Fruit fly (Drosophila melanogaster) whole organism, prepupa: ENCODE measurements around the gene CG11630.

Source experiments
- CG16779 ChIP-seq: fragments of 200-800 bp; sonication (Bioruptor generic); optimal IDR thresholded peaks from 3 replicates; lab custom pipeline; 2017; ENCODE audit warnings: missing biosample characterization, mild to moderate bottlenecking, missing genetic modification characterization
- CG3919 ChIP-seq: fragments of 200-800 bp; sonication (Bioruptor generic); optimal IDR thresholded peaks from 3 replicates; lab custom pipeline; 2016; ENCODE audit warnings: missing biosample characterization, missing genetic modification characterization
- CG6808 ChIP-seq: fragments of 200-800 bp; sonication (Bioruptor generic); optimal IDR thresholded peaks from 3 replicates; lab custom pipeline; 2017; ENCODE audit warnings: missing biosample characterization, missing genetic modification characterization, mild to moderate bottlenecking, moderate library complexity, missing genetic modification reagents
- CG6854 ChIP-seq: fragments of 200-800 bp; sonication (Bioruptor generic); optimal IDR thresholded peaks from 2 replicates; lab custom pipeline; 2017; ENCODE audit warnings: missing biosample characterization, mild to moderate bottlenecking, missing genetic modification characterization
- CG8632 ChIP-seq: fragments of 200-800 bp; sonication (Bioruptor generic); optimal IDR thresholded peaks from 3 replicates; lab custom pipeline; 2016; ENCODE audit warnings: missing biosample characterization, missing genetic modification characterization
- CG9139 ChIP-seq: fragments of 200-800 bp; sonication (Bioruptor generic); optimal IDR thresholded peaks from 3 replicates; lab custom pipeline; 2017; ENCODE audit warnings: missing biosample characterization, mild to moderate bottlenecking, missing genetic modification characterization
- Ets96B ChIP-seq: fragments of 200-800 bp; optimal IDR thresholded peaks from 2 replicates; lab custom pipeline; 2019; ENCODE audit warnings: missing biosample characterization, mild to moderate bottlenecking, missing genetic modification characterization, moderate library complexity
- Gug ChIP-seq: fragments of 200-800 bp; sonication (Bioruptor generic); IDR thresholded peaks from 2 replicates; pipeline ENCODE4 v1.3.6; 2022; ENCODE audit warnings: missing biosample characterization, missing genetic modification characterization
- Hr4 ChIP-seq: fragments of 200-800 bp; sonication (Bioruptor generic); optimal IDR thresholded peaks from 3 replicates; lab custom pipeline; 2016; ENCODE audit warnings: missing biosample characterization, missing genetic modification characterization
- Lpt ChIP-seq: fragments of 200-800 bp; sonication (Bioruptor generic); optimal IDR thresholded peaks from 3 replicates; lab custom pipeline; 2016; ENCODE audit warnings: missing biosample characterization, missing genetic modification characterization
- OdsH ChIP-seq: fragments of 200-800 bp; sonication (Bioruptor generic); optimal IDR thresholded peaks from 3 replicates; lab custom pipeline; 2016; ENCODE audit warnings: missing biosample characterization, missing genetic modification characterization
- acj6 ChIP-seq: fragments of 200-800 bp; sonication (Bioruptor generic); optimal IDR thresholded peaks from 3 replicates; lab custom pipeline; 2016; ENCODE audit warnings: missing biosample characterization, missing genetic modification characterization
- eg ChIP-seq: fragments of 200-800 bp; sonication (Bioruptor generic); IDR thresholded peaks from 3 replicates; pipeline ENCODE4 v1.3.6; 2022; ENCODE audit warnings: missing biosample characterization, missing genetic modification characterization

DNA sequence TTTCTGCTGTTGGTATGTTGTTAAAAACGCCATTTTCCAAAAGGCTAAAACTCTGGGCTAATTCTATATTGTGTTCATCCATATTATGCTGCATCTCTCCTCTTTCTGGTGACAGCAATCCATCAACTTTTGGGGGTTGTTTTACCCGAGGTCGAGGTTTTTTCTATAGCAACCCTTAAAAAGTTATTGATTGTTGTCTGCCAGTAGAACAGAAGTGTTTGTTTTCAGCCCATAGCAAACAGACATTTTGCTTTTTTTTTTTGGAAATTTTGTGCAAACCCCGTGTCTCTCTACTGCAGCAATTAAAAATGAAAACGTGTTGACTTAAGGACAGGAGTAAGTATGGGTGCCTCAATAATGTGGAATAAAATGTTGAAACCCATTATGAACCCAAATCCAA lies 22.5 kb upstream of the CG11630 start:
- TF ChIP-seq CG6854 (GFP tag; lab: Kevin White, UChicago) (no peak), Hr4 (GFP tag; lab: Kevin White, UChicago) (no peak), CG8632 (GFP tag; lab: Kevin White, UChicago) (no peak), CG16779 (no peak), acj6 (no peak), Gug (GFP tag; lab: Robert Waterston, UW) (no peak), Ets96B (tag; lab: Kevin White, UChicago) (no peak), OdsH (GFP tag; lab: Kevin White, UChicago) (no peak), Lpt (GFP tag; lab: Kevin White, UChicago) (no peak), eg (GFP tag; lab: Robert Waterston, UW) (no peak), CG9139 (GFP tag; lab: Kevin White, UChicago) (no peak), CG3919 (GFP tag; lab: Kevin White, UChicago) (no peak), CG6808 (GFP tag; lab: Kevin White, UChicago) (no peak)
